Worm (Caenorhabditis elegans) whole organism, L3 larva: ENCODE measurements around the gene ZK1010.2.

Source experiments
- R02D3.7 ChIP-seq: fragments of 150-350 bp; optimal IDR thresholded peaks from 2 replicates; lab custom pipeline; 2014; ENCODE audit warnings: missing biosample characterization, missing genetic modification characterization
- ZK546.5 ChIP-seq: sonication (generic microtip); optimal IDR thresholded peaks from 2 replicates; lab custom pipeline; 2017; ENCODE audit warnings: missing biosample characterization, missing genetic modification characterization
- aly-2 ChIP-seq: fragments of 150-350 bp; optimal IDR thresholded peaks from 2 replicates; lab custom pipeline; 2014; ENCODE audit warnings: missing biosample characterization, missing genetic modification characterization
- ama-1 ChIP-seq: fragments of 150-350 bp; optimal IDR thresholded peaks from 2 replicates; lab custom pipeline; 2018
- ceh-16 ChIP-seq: sonication (generic microtip); optimal IDR thresholded peaks from 2 replicates; lab custom pipeline; 2017; ENCODE audit warnings: missing biosample characterization, missing genetic modification characterization
- ceh-28 ChIP-seq: fragments of 150-350 bp; optimal IDR thresholded peaks from 2 replicates; lab custom pipeline; 2014; ENCODE audit warnings: missing biosample characterization, missing genetic modification reagents, missing genetic modification characterization
- ceh-82 ChIP-seq: fragments of 150-350 bp; optimal IDR thresholded peaks from 2 replicates; lab custom pipeline; 2014; ENCODE audit warnings: missing biosample characterization, missing genetic modification characterization
- ceh-9 ChIP-seq: sonication (generic microtip); optimal IDR thresholded peaks from 2 replicates; lab custom pipeline; 2018; ENCODE audit warnings: missing biosample characterization, missing genetic modification characterization
- daf-12 ChIP-seq: fragments of 150-350 bp; optimal IDR thresholded peaks from 2 replicates; lab custom pipeline; 2014; ENCODE audit warnings: missing biosample characterization, missing genetic modification reagents, missing genetic modification characterization
- egl-27 ChIP-seq: sonication (generic microtip); optimal IDR thresholded peaks from 4 replicates; lab custom pipeline; 2017; ENCODE audit warnings: missing biosample characterization, missing genetic modification reagents, missing genetic modification characterization
- egl-5 ChIP-seq: fragments of 150-350 bp; optimal IDR thresholded peaks from 2 replicates; lab custom pipeline; 2017; ENCODE audit warnings: missing biosample characterization, missing genetic modification reagents, missing genetic modification characterization, inconsistent platforms
- elt-1 ChIP-seq: fragments of 150-350 bp; optimal IDR thresholded peaks from 2 replicates; lab custom pipeline; 2014; ENCODE audit warnings: missing biosample characterization, missing genetic modification characterization
- elt-2 ChIP-seq: sonication (generic microtip); optimal IDR thresholded peaks from 2 replicates; lab custom pipeline; 2016; ENCODE audit warnings: missing genetic modification reagents, mild to moderate bottlenecking, missing genetic modification characterization, missing compliant biosample characterization
- elt-3 ChIP-seq, 3 experiments: fragments of 150-350 bp in 1 of 3; sonication (generic microtip) in 2 of 3; optimal IDR thresholded peaks; 2 replicates in 2 of 3; 4 replicates in 1 of 3; lab custom pipeline; 2014 to 2017; ENCODE audit warnings: missing biosample characterization in 3 of 3, missing genetic modification characterization in 3 of 3
- eor-1 ChIP-seq, 2 experiments: fragments of 150-350 bp; optimal IDR thresholded peaks; 2 replicates each; lab custom pipeline; 2014 to 2018; ENCODE audit warnings: missing biosample characterization in 2 of 2, missing genetic modification characterization in 2 of 2
- fkh-10 ChIP-seq: sonication (generic microtip); optimal IDR thresholded peaks from 2 replicates; lab custom pipeline; 2017; ENCODE audit warnings: missing biosample characterization, missing genetic modification reagents, missing genetic modification characterization
- fkh-2 ChIP-seq: fragments of 150-350 bp; optimal IDR thresholded peaks from 2 replicates; lab custom pipeline; 2014; ENCODE audit warnings: missing biosample characterization, missing genetic modification reagents, missing genetic modification characterization
- fos-1 ChIP-seq: fragments of 150-350 bp; optimal IDR thresholded peaks from 2 replicates; lab custom pipeline; 2014; ENCODE audit warnings: missing biosample characterization, missing genetic modification characterization
- hmg-11 ChIP-seq: sonication (generic microtip); optimal IDR thresholded peaks from 2 replicates; lab custom pipeline; 2016; ENCODE audit warnings: missing genetic modification characterization, missing compliant biosample characterization
- jun-1 ChIP-seq: fragments of 150-350 bp; optimal IDR thresholded peaks from 2 replicates; lab custom pipeline; 2014; ENCODE audit warnings: missing biosample characterization, missing genetic modification reagents, missing genetic modification characterization
- lin-15B ChIP-seq: fragments of 150-350 bp; optimal IDR thresholded peaks from 2 replicates; lab custom pipeline; 2014; ENCODE audit warnings: missing biosample characterization, missing genetic modification characterization
- lin-39 ChIP-seq: fragments of 150-350 bp; optimal IDR thresholded peaks from 2 replicates; lab custom pipeline; 2018; ENCODE audit warnings: missing biosample characterization, missing genetic modification reagents, missing genetic modification characterization
- lsy-12 ChIP-seq: sonication (generic microtip); optimal IDR thresholded peaks from 2 replicates; lab custom pipeline; 2016; ENCODE audit warnings: mild to moderate bottlenecking, missing genetic modification characterization, missing compliant biosample characterization
- mdl-1 ChIP-seq: fragments of 150-350 bp; optimal IDR thresholded peaks from 2 replicates; lab custom pipeline; 2014; ENCODE audit warnings: missing biosample characterization, missing genetic modification characterization
- mml-1 ChIP-seq: fragments of 150-350 bp; sonication (generic microtip); optimal IDR thresholded peaks from 3 replicates; lab custom pipeline; 2014; ENCODE audit warnings: missing biosample characterization, missing genetic modification characterization
- nfya-1 ChIP-seq: sonication (generic microtip); optimal IDR thresholded peaks from 2 replicates; lab custom pipeline; 2017; ENCODE audit warnings: missing genetic modification characterization, mild to moderate bottlenecking, missing compliant biosample characterization, antibody characterized with exemption, moderate library complexity; ENCODE audit not compliant: insufficient read depth
- nhr-11 ChIP-seq: fragments of 150-350 bp; optimal IDR thresholded peaks from 2 replicates; lab custom pipeline; 2014; ENCODE audit warnings: missing biosample characterization, missing genetic modification characterization
- nhr-12 ChIP-seq: fragments of 150-350 bp; optimal IDR thresholded peaks from 2 replicates; lab custom pipeline; 2014; ENCODE audit warnings: missing biosample characterization, missing genetic modification characterization
- nhr-23 ChIP-seq: fragments of 150-350 bp; optimal IDR thresholded peaks from 2 replicates; lab custom pipeline; 2014; ENCODE audit warnings: missing biosample characterization, missing genetic modification reagents, missing genetic modification characterization
- nhr-237 ChIP-seq: fragments of 150-350 bp; optimal IDR thresholded peaks from 2 replicates; lab custom pipeline; 2014; ENCODE audit warnings: missing biosample characterization, missing genetic modification characterization
- nhr-25 ChIP-seq: sonication (generic microtip); optimal IDR thresholded peaks from 2 replicates; lab custom pipeline; 2017; ENCODE audit warnings: missing biosample characterization, missing genetic modification characterization
- nhr-28 ChIP-seq: fragments of 150-350 bp; optimal IDR thresholded peaks from 2 replicates; lab custom pipeline; 2014; ENCODE audit warnings: missing biosample characterization, missing genetic modification characterization
- nhr-43 ChIP-seq: sonication (generic microtip); optimal IDR thresholded peaks from 2 replicates; lab custom pipeline; 2016; ENCODE audit warnings: mild to moderate bottlenecking, missing genetic modification characterization, missing compliant biosample characterization; ENCODE audit not compliant: poor library complexity, severe bottlenecking
- nhr-67 ChIP-seq: fragments of 150-350 bp; optimal IDR thresholded peaks from 2 replicates; lab custom pipeline; 2014; ENCODE audit warnings: missing biosample characterization, missing genetic modification characterization
- nhr-76 ChIP-seq: fragments of 150-350 bp; sonication (generic microtip); optimal IDR thresholded peaks from 5 replicates; lab custom pipeline; 2014; ENCODE audit warnings: missing biosample characterization, missing genetic modification characterization
- nhr-77 ChIP-seq: fragments of 150-350 bp; optimal IDR thresholded peaks from 2 replicates; lab custom pipeline; 2014; ENCODE audit warnings: missing biosample characterization, missing genetic modification characterization
- pha-4 ChIP-seq: fragments of 150-350 bp; optimal IDR thresholded peaks from 2 replicates; lab custom pipeline; 2014; ENCODE audit warnings: missing biosample characterization, missing genetic modification reagents, missing genetic modification characterization
- pqm-1 ChIP-seq: fragments of 150-350 bp; optimal IDR thresholded peaks from 2 replicates; lab custom pipeline; 2017; ENCODE audit warnings: missing biosample characterization, missing genetic modification characterization, inconsistent platforms
- sea-2 ChIP-seq: fragments of 150-350 bp; sonication (generic microtip); optimal IDR thresholded peaks from 4 replicates; lab custom pipeline; 2014; ENCODE audit warnings: missing biosample characterization, missing genetic modification reagents, missing genetic modification characterization
- skn-1 ChIP-seq: fragments of 150-350 bp; optimal IDR thresholded peaks from 2 replicates; lab custom pipeline; 2014; ENCODE audit warnings: missing biosample characterization, missing genetic modification characterization
- snpc-4 ChIP-seq: fragments of 150-350 bp; optimal IDR thresholded peaks from 2 replicates; lab custom pipeline; 2014; ENCODE audit warnings: missing biosample characterization, missing genetic modification characterization
- tbx-2 ChIP-seq: sonication (generic microtip); optimal IDR thresholded peaks from 2 replicates; lab custom pipeline; 2016; ENCODE audit warnings: mild to moderate bottlenecking, missing genetic modification characterization, missing compliant biosample characterization
- unc-39 ChIP-seq: sonication (generic microtip); optimal IDR thresholded peaks from 4 replicates; lab custom pipeline; 2017; ENCODE audit warnings: missing biosample characterization, missing genetic modification characterization
- unc-62 ChIP-seq: fragments of 150-350 bp; sonication (generic microtip); optimal IDR thresholded peaks from 4 replicates; lab custom pipeline; 2014; ENCODE audit warnings: missing biosample characterization, missing genetic modification reagents, missing genetic modification characterization
- zag-1 ChIP-seq: fragments of 150-350 bp; optimal IDR thresholded peaks from 2 replicates; lab custom pipeline; 2014; ENCODE audit warnings: missing biosample characterization, missing genetic modification characterization
- ztf-11 ChIP-seq: fragments of 150-350 bp; optimal IDR thresholded peaks from 2 replicates; lab custom pipeline; 2014; ENCODE audit warnings: missing biosample characterization, missing genetic modification characterization
- ztf-4 ChIP-seq: fragments of 150-350 bp; optimal IDR thresholded peaks from 2 replicates; lab custom pipeline; 2014; ENCODE audit warnings: missing biosample characterization, missing genetic modification characterization

ZK1010.2 gene

DNA sequence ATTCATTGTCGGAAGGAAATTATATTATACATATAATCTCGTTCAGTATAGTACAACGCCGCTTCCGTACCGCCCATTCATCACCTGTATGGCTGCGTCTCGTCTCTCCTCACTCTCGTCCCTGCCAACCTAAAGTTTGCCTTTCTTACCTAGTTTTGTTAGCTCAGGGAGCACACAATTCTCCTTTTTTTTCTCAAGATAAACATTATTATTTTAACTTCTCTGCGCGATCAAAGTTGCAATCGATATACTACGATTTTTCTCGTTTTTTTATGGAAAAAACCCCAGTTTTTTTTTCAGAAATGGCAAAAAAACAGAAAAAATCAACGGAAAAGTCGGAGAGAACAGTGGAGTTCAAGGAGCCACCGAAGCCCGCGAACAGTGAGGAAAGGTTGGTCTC, 43.2 kb downstream of the ZK1010.2 start, which contains the start of gene epg-3:
TSS of gene epg-3 (plus strand) at position 301 of the 400 bp plus-strand sequence.
- no peak for TF ChIP-seq elt-2 (tag; lab: Kevin White, UChicago)
- TF ChIP-seq pha-4, result peak; percentile 57
- TF ChIP-seq nfya-1 (tag; lab: Kevin White, UChicago), result peak; percentile 26

DNA sequence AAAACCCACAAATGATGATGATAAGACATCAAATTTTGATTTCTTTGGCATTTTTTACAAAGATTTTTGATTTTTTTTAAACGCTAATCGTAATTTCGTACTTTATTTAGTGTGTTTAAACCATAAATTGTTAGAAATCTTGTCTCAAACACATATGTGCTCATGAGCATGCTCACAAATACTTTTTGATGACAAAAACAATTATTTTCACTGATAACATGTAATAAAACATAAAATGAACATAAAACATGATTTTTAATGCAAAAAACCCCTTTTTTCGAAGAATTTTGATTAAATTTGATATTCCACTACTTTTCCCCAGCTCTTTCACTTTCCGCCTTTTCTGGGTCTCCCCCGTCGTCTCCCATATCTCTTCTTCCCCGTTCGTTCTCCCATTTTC, 44.9 kb downstream of the ZK1010.2 start:
- no peak for TF ChIP-seq lin-15B (tag; lab: Kevin White, UChicago)
- no peak for TF ChIP-seq nhr-43 (tag; lab: Kevin White, UChicago)
- no peak for TF ChIP-seq nhr-237 (tag; lab: Kevin White, UChicago)
- no peak for TF ChIP-seq lsy-12 (tag; lab: Kevin White, UChicago)
- peak; percentile 27 for TF ChIP-seq elt-2 (tag; lab: Kevin White, UChicago)
- no peak for TF ChIP-seq nfya-1 (tag; lab: Kevin White, UChicago)
- no peak for TF ChIP-seq nhr-67 (tag; lab: Kevin White, UChicago)
- no peak for TF ChIP-seq snpc-4 (tag; lab: Kevin White, UChicago)
- TF ChIP-seq, all 47 proteins: peak for 1

DNA sequence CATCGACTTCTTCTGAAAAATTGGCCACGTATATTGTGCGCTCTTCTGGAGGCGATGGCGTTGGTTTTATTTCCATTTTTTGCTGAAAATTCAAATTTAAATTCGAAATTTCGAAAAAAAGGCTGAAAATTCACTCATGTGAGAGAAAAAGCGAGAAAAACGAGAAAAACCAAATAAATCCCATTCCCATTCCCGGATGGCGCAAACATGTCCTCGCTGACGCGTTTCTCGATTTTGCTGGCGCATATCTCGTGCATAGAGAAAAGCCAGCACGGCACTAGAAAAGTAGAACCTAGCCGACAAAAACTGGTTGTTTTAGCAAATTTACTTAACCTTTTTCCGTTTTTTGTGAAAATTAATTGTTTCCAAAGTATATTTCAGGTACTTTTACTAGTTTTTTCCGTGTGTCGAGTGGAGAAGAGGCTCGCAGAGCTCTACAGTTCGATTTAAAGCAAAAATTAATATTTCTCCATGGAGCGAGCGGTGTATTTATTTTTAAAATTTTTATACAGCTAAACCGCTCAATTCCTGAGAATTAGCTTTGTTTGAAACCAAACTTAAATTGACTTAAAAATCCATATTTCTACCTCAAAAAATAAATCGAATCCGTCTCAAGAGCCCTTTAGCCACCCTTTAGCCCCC, 45.8 kb downstream of the ZK1010.2 start, which contains the start of gene rbm-7:
TSS of gene rbm-7 (minus strand) at position 82 of the 642 bp plus-strand sequence.
- TF ChIP-seq ztf-11 (tag; lab: Kevin White, UChicago) (no peak), aly-2 (no peak), egl-5 (tag; lab: Kevin White, UChicago) (peak; percentile 4), lsy-12 (tag; lab: Kevin White, UChicago) (no peak), nfya-1 (tag; lab: Kevin White, UChicago) (peak; percentile 80), nhr-237 (tag; lab: Kevin White, UChicago) (no peak), pha-4 (peak; percentile 80), mml-1 (tag; lab: Kevin White, UChicago) (no peak), ceh-9 (tag; lab: Kevin White, UChicago) (no peak), R02D3.7 (tag; lab: Kevin White, UChicago) (peak; percentile 49), ceh-82 (tag; lab: Kevin White, UChicago) (no peak), tbx-2 (no peak), pqm-1 (no peak), elt-3 (tag; optimal IDR thresholded peaks at IDR 0.05; lab: Kevin White, UChicago) (no peak), nhr-12 (tag; lab: Kevin White, UChicago) (no peak), daf-12 (tag; lab: Kevin White, UChicago) (no peak), ztf-4 (tag; lab: Kevin White, UChicago) (no peak), nhr-23 (tag; lab: Kevin White, UChicago) (peak; percentile 51), lin-15B (tag; lab: Kevin White, UChicago) (peak; percentile 79), nhr-28 (no peak), ceh-28 (tag; lab: Kevin White, UChicago) (peak; percentile 38), fkh-2 (tag; lab: Kevin White, UChicago) (no peak), ceh-16 (tag; lab: Kevin White, UChicago) (no peak), mdl-1 (tag; lab: Kevin White, UChicago) (no peak), hmg-11 (tag; lab: Kevin White, UChicago) (peak; percentile 73), nhr-76 (tag; lab: Kevin White, UChicago) (no peak), nhr-67 (tag; lab: Kevin White, UChicago) (no peak), eor-1 (tag; optimal IDR thresholded peaks at IDR 0.05; lab: Kevin White, UChicago) (no peak), sea-2 (GFP tag; lab: Kevin White, UChicago) (no peak), skn-1 (tag; lab: Kevin White, UChicago) (peak; percentile 14), fos-1 (tag; lab: Kevin White, UChicago) (no peak), zag-1 (no peak), nhr-25 (tag; lab: Kevin White, UChicago) (peak; percentile 25), elt-2 (tag; lab: Kevin White, UChicago) (peak; percentile 13), unc-39 (tag; lab: Kevin White, UChicago) (no peak), lin-39 (peak; percentile 30), unc-62 (GFP tag; lab: Kevin White, UChicago) (no peak), nhr-43 (tag; lab: Kevin White, UChicago) (peak; percentile 69), egl-27 (tag; lab: Kevin White, UChicago) (no peak), fkh-10 (no peak), jun-1 (tag; lab: Kevin White, UChicago) (peak; percentile 39), ama-1 (no peak), ZK546.5 (tag; lab: Kevin White, UChicago) (no peak), elt-1 (no peak), nhr-77 (tag; lab: Kevin White, UChicago) (no peak), nhr-11 (tag; lab: Kevin White, UChicago) (no peak), snpc-4 (tag; lab: Kevin White, UChicago) (peak; percentile 15)
